Worm (Caenorhabditis elegans) whole organism, young adult: ENCODE measurements around the gene rfth-1.

ENCODE experiments used
- B0035.1 ChIP-seq: sonication (generic microtip); optimal IDR thresholded peaks from 2 replicates; lab custom pipeline; 2016; ENCODE audit warnings: missing genetic modification characterization, mild to moderate bottlenecking, missing compliant biosample characterization, missing genotype, missing genetic modification reagents
- F22D6.2 ChIP-seq: sonication (generic microtip); optimal IDR thresholded peaks from 2 replicates; lab custom pipeline; 2016; ENCODE audit warnings: mild to moderate bottlenecking, missing genetic modification characterization, missing compliant biosample characterization
- K11D2.4 ChIP-seq: fragments of 200-800 bp; sonication (Bioruptor generic); IDR thresholded peaks from 2 replicates; pipeline ENCODE4 v1.3.6; 2022; ENCODE audit warnings: missing genetic modification reagents, missing genetic modification characterization, missing compliant biosample characterization
- Y56A3A.18 ChIP-seq: fragments of 200-800 bp; sonication (Bioruptor generic); IDR thresholded peaks from 2 replicates; pipeline ENCODE4 v1.3.6; 2022; ENCODE audit warnings: missing genetic modification reagents, missing genetic modification characterization, missing compliant biosample characterization
- aptf-3 ChIP-seq: fragments of 200-800 bp; sonication (Bioruptor generic); IDR thresholded peaks from 2 replicates; pipeline ENCODE4 v1.3.6; 2022; ENCODE audit warnings: missing genetic modification characterization, missing compliant biosample characterization
- attf-5 ChIP-seq: fragments of 200-800 bp; sonication (Bioruptor generic); optimal IDR thresholded peaks from 2 replicates; lab custom pipeline; 2018; ENCODE audit warnings: mild to moderate bottlenecking, missing genetic modification characterization, missing compliant biosample characterization
- bed-1 ChIP-seq: fragments of 200-800 bp; sonication (Bioruptor generic); IDR thresholded peaks from 2 replicates; pipeline ENCODE4 v1.3.6; 2022; ENCODE audit warnings: missing genetic modification reagents, missing genetic modification characterization, missing compliant biosample characterization
- bed-2 ChIP-seq: fragments of 200-800 bp; sonication (Bioruptor generic); IDR thresholded peaks from 2 replicates; pipeline ENCODE4 v1.3.6; 2022; ENCODE audit warnings: missing genetic modification reagents, missing genetic modification characterization, missing compliant biosample characterization
- cebp-1 ChIP-seq, 2 experiments: fragments of 200-800 bp in 1 of 2; sonication (Bioruptor generic) in 1 of 2; sonication (generic microtip) in 1 of 2; IDR thresholded peaks in 1 of 2; optimal IDR thresholded peaks in 1 of 2; 2 replicates each; pipeline versions ENCODE4 v1.3.6 to Lab custom; 2017 to 2022; ENCODE audit warnings: missing compliant biosample characterization in 2 of 2, missing genetic modification characterization in 2 of 2, mild to moderate bottlenecking in 1 of 2, missing genetic modification reagents in 1 of 2, moderate library complexity in 1 of 2
- cebp-2 ChIP-seq: fragments of 200-800 bp; sonication (Bioruptor generic); IDR thresholded peaks from 2 replicates; pipeline ENCODE4 v1.3.6; 2022; ENCODE audit warnings: missing genetic modification characterization, missing compliant biosample characterization
- dox-1 ChIP-seq: fragments of 200-800 bp; sonication (Bioruptor generic); IDR thresholded peaks from 2 replicates; pipeline ENCODE4 v1.3.6; 2022; ENCODE audit warnings: missing genetic modification reagents, missing genetic modification characterization, missing compliant biosample characterization
- dpff-1 ChIP-seq: sonication (generic microtip); optimal IDR thresholded peaks from 2 replicates; lab custom pipeline; 2017; ENCODE audit warnings: mild to moderate bottlenecking, missing genetic modification characterization, missing compliant biosample characterization
- efl-1 ChIP-seq: fragments of 150-350 bp; optimal IDR thresholded peaks from 2 replicates; lab custom pipeline; 2014; ENCODE audit warnings: missing biosample characterization, missing genetic modification reagents, missing genetic modification characterization
- egl-18 ChIP-seq: fragments of 200-800 bp; sonication (Bioruptor generic); IDR thresholded peaks from 2 replicates; pipeline ENCODE4 v1.3.6; 2022; ENCODE audit warnings: missing genetic modification reagents, missing genetic modification characterization, missing compliant biosample characterization
- egrh-3 ChIP-seq: fragments of 200-800 bp; sonication (Bioruptor generic); IDR thresholded peaks from 2 replicates; pipeline ENCODE4 v1.3.6; 2022; ENCODE audit warnings: missing genetic modification reagents, missing genetic modification characterization, missing compliant biosample characterization
- gei-17 ChIP-seq: fragments of 200-800 bp; sonication (Bioruptor generic); optimal IDR thresholded peaks from 2 replicates; lab custom pipeline; 2018; ENCODE audit warnings: mild to moderate bottlenecking, missing genetic modification characterization, missing compliant biosample characterization
- him-1 ChIP-seq: sonication (generic microtip); optimal IDR thresholded peaks from 2 replicates; lab custom pipeline; 2016; ENCODE audit warnings: missing genotype, missing genetic modification reagents, missing genetic modification characterization, missing compliant biosample characterization
- hlh-12 ChIP-seq: sonication (generic microtip); optimal IDR thresholded peaks from 2 replicates; lab custom pipeline; 2016; ENCODE audit warnings: missing genetic modification characterization, missing compliant biosample characterization
- hlh-26 ChIP-seq: fragments of 200-800 bp; sonication (Bioruptor generic); conservative IDR thresholded peaks from 2 replicates; pipeline ENCODE4 v1.3.6; 2022; ENCODE audit warnings: missing genetic modification reagents, missing genetic modification characterization, missing compliant biosample characterization
- hmg-20 ChIP-seq: fragments of 200-800 bp; sonication (Bioruptor generic); IDR thresholded peaks from 2 replicates; pipeline ENCODE4 v1.3.6; 2022; ENCODE audit warnings: missing genetic modification reagents, missing genetic modification characterization, missing compliant biosample characterization
- hrde-1 ChIP-seq: sonication (generic microtip); optimal IDR thresholded peaks from 2 replicates; lab custom pipeline; 2016; ENCODE audit warnings: missing genetic modification characterization, mild to moderate bottlenecking, missing compliant biosample characterization, moderate library complexity, missing genotype, missing genetic modification reagents, borderline replicate concordance
- let-607 ChIP-seq, 2 experiments: fragments of 200-800 bp in 1 of 2; sonication (Bioruptor generic) in 1 of 2; sonication (generic microtip) in 1 of 2; optimal IDR thresholded peaks; 2 replicates each; lab custom pipeline; 2016 to 2018; ENCODE audit warnings: mild to moderate bottlenecking in 2 of 2, missing compliant biosample characterization in 2 of 2, missing genetic modification characterization in 2 of 2, moderate library complexity in 2 of 2, missing genotype in 1 of 2
- lin-26 ChIP-seq: fragments of 200-800 bp; sonication (Bioruptor generic); IDR thresholded peaks from 2 replicates; pipeline ENCODE4 v1.3.6; 2022; ENCODE audit warnings: missing genetic modification reagents, missing genetic modification characterization, missing compliant biosample characterization
- lin-40 ChIP-seq: sonication (generic microtip); optimal IDR thresholded peaks from 2 replicates; lab custom pipeline; 2016; ENCODE audit warnings: missing genetic modification characterization, mild to moderate bottlenecking, missing compliant biosample characterization, missing genotype, missing genetic modification reagents
- lin-54 ChIP-seq: fragments of 200-800 bp; sonication (Bioruptor generic); optimal IDR thresholded peaks from 2 replicates; lab custom pipeline; 2018; ENCODE audit warnings: mild to moderate bottlenecking, missing genetic modification characterization, missing compliant biosample characterization
- lir-1 ChIP-seq: fragments of 200-800 bp; sonication (Bioruptor generic); conservative IDR thresholded peaks from 2 replicates; pipeline ENCODE4 v1.3.6; 2022; ENCODE audit warnings: missing genetic modification reagents, missing genetic modification characterization, missing compliant biosample characterization
- lsl-1 ChIP-seq: fragments of 200-800 bp; sonication (Bioruptor generic); optimal IDR thresholded peaks from 2 replicates; lab custom pipeline; 2018; ENCODE audit warnings: mild to moderate bottlenecking, missing genetic modification characterization, moderate library complexity, missing compliant biosample characterization
- madf-6 ChIP-seq: fragments of 200-800 bp; sonication (Bioruptor generic); IDR thresholded peaks from 2 replicates; pipeline ENCODE4 v1.3.6; 2022; ENCODE audit warnings: missing genetic modification reagents, missing genetic modification characterization, missing compliant biosample characterization
- nfyb-1 ChIP-seq: fragments of 200-800 bp; sonication (Bioruptor generic); IDR thresholded peaks from 2 replicates; pipeline ENCODE4 v1.3.6; 2022; ENCODE audit warnings: missing genetic modification reagents, missing genetic modification characterization, missing compliant biosample characterization
- nhr-80 ChIP-seq: sonication (generic microtip); optimal IDR thresholded peaks from 2 replicates; lab custom pipeline; 2016; ENCODE audit warnings: missing genetic modification characterization, missing compliant biosample characterization
- nhr-90 ChIP-seq: sonication (generic microtip); optimal IDR thresholded peaks from 2 replicates; lab custom pipeline; 2016; ENCODE audit warnings: missing genotype, mild to moderate bottlenecking, missing genetic modification characterization, missing compliant biosample characterization
- pbrm-1 ChIP-seq: fragments of 200-800 bp; sonication (Bioruptor generic); IDR thresholded peaks from 2 replicates; pipeline ENCODE4 v1.3.6; 2022; ENCODE audit warnings: missing genetic modification reagents, missing genetic modification characterization, missing compliant biosample characterization
- pha-4 ChIP-seq: fragments of 150-350 bp; sonication (generic microtip); optimal IDR thresholded peaks from 2 replicates; lab custom pipeline; 2014; ENCODE audit warnings: missing biosample characterization, missing genetic modification reagents, missing genetic modification characterization
- sea-2 ChIP-seq: fragments of 200-800 bp; sonication (Bioruptor generic); IDR thresholded peaks from 2 replicates; pipeline ENCODE4 v1.3.6; 2022; ENCODE audit warnings: missing genetic modification characterization, missing compliant biosample characterization
- snpc-4 ChIP-seq, 5 experiments: fragments of 150-350 bp in 1 of 5; sonication (generic microtip) in 4 of 5; optimal IDR thresholded peaks; 2 replicates each; lab custom pipeline; 2014 to 2018; ENCODE audit warnings: missing genetic modification characterization in 5 of 5, missing biosample characterization in 3 of 5, antibody characterized with exemption in 2 of 5, mild to moderate bottlenecking in 2 of 5, missing compliant biosample characterization in 2 of 5, missing genotype in 2 of 5, moderate library complexity in 2 of 5, missing genetic modification reagents in 1 of 5
- somi-1 ChIP-seq: fragments of 200-800 bp; sonication (Bioruptor generic); optimal IDR thresholded peaks from 2 replicates; lab custom pipeline; 2018; ENCODE audit warnings: mild to moderate bottlenecking, missing genetic modification characterization, missing compliant biosample characterization
- tbx-9 ChIP-seq: sonication (generic microtip); optimal IDR thresholded peaks from 2 replicates; lab custom pipeline; 2016; ENCODE audit warnings: borderline replicate concordance, missing genetic modification characterization, inconsistent platforms, missing compliant biosample characterization
- zim-3 ChIP-seq: sonication (generic microtip); optimal IDR thresholded peaks from 2 replicates; lab custom pipeline; 2017; ENCODE audit warnings: mild to moderate bottlenecking, missing genetic modification characterization, moderate library complexity, missing compliant biosample characterization
- ztf-22 ChIP-seq: fragments of 200-800 bp; sonication (Bioruptor generic); optimal IDR thresholded peaks from 2 replicates; lab custom pipeline; 2018; ENCODE audit warnings: mild to moderate bottlenecking, missing genetic modification characterization, moderate library complexity, missing compliant biosample characterization
- ztf-28 ChIP-seq: fragments of 200-800 bp; sonication (Bioruptor generic); IDR thresholded peaks from 2 replicates; pipeline ENCODE4 v1.3.6; 2022; ENCODE audit warnings: missing genetic modification reagents, missing genetic modification characterization, missing compliant biosample characterization
- ztf-3 ChIP-seq: fragments of 200-800 bp; sonication (Bioruptor generic); optimal IDR thresholded peaks from 2 replicates; lab custom pipeline; 2018; ENCODE audit warnings: mild to moderate bottlenecking, missing genetic modification characterization, missing compliant biosample characterization

The rfth-1 gene

DNA sequence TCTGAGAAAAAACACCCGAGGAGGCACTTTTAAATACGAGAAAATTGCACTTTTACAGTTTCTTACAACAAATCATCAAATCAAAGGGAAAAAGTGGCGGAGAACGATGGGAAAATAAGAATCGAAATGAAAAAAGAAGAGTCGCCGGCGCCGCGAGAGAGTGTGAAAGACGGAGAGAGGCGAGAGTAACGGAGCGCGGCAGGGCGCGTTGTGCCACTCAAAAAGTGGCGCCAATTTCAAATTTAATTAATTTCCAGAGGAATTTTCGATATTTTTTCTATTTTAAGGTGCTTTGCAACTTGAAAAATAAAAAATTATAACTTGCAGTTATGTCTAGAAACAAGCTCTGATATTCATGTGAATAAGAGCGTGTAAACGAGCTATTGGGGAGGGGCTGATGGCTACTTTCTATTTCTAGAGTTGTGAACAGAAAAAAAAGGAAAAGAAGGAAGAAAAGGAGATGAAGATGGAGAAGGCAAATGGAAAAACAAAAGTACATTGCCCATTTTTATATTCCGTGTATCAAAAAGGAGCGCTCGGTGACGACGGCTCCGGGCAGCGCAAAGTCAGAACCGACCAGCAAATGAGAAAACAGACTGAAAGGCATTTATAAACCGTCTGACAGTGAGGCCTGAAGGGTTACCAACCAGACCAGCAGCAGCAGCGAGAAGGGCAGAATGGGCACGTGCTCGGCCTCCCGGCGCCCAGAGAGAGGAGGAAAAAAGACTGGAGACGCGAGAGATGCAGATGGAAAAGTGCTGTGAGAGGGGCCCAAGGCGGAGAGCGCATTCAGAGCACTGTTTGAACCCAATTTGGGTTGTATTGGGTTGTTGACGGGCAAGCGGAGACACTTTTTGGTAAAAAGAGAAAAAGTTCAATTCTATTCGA lies 40.0 kb downstream of the rfth-1 start (continued):
- TF ChIP-seq egrh-3 (GFP tag; lab: Robert Waterston, UW) (peak; percentile 84), hrde-1 (no peak), bed-2 (GFP tag; lab: Robert Waterston, UW) (0 out of 2 replicates have a peak, but pooled peaks have one; percentile 22), Y56A3A.18 (GFP tag; lab: Robert Waterston, UW) (0 out of 2 replicates have a peak, but pooled peaks have one; percentile 15), madf-6 (peak; percentile 53; the same call in 1 of the 2 replicates), B0035.1 (tag; lab: Kevin White, UChicago) (no peak), hlh-12 (tag; lab: Kevin White, UChicago) (no peak), hmg-20 (GFP tag; lab: Robert Waterston, UW) (no peak), lir-1 (peak; percentile 38; the same call in 1 of the 2 replicates), efl-1 (GFP tag; lab: Kevin White, UChicago) (peak; percentile 56), K11D2.4 (GFP tag; lab: Robert Waterston, UW) (peak; percentile 55; the same call in 1 of the 2 replicates), ztf-3 (no peak), cebp-2 (0 out of 2 replicates have a peak, but pooled peaks have one; percentile 11), cebp-1 (GFP tag; IDR thresholded peaks at IDR 0.05; lab: Robert Waterston, UW) (no peak), cebp-1 (tag; optimal IDR thresholded peaks at IDR 0.05; lab: Kevin White, UChicago) (peak; percentile 38), lin-54 (GFP tag; lab: Kevin White, UChicago) (peak; percentile 70), aptf-3 (GFP tag; lab: Robert Waterston, UW) (0 out of 2 replicates have a peak, but pooled peaks have one; percentile 34)

DNA sequence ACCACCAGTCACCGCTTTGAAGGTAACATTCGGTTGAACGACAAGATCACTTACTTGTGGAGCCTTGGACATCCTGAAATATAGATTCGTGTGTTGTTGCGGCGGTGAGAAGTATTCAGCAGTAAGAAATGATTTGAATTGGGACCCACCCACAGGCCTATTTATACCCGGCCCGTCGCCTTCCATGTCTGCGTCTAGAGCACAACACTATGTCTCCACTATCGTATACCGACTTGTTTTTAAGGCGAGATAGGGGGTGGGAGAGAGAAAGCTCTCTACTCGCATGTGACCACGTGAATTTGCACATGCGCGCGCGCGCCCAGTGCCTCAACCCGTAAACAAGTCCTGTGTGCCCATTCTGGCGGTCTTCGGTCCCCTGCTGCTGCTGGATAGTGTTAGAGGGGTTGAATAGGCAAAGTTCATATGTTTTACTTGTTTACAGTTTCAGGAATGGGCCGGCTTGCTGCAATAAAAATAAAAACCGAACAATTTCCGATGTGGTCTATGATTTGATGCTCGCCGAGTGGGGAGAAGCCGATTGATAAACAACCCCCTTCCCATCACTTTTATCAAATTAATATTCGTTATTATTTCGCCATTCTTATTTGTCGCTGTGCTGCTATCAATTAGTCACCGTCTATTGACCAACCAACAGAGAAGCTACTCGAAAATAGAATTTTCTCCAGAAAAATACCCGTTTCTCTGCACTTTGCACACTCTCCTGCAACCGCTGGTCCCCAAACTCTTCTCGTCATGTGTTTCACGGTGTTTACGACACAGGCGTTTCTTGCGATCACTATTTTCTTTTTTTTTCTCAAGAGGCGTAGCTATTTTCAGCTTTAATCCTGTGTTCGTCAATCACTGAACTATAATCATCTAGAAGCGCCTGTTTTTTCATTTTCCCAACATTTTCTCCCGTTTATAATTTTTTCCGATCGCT lies 41.1 kb downstream of the rfth-1 start:
- no peak for TF ChIP-seq dpff-1 (tag; lab: Kevin White, UChicago)
- TF ChIP-seq lsl-1 (GFP tag; lab: Kevin White, UChicago) = peak; percentile 22
- peak; percentile 67; the same call in 1 of the 2 replicates for TF ChIP-seq lin-26
- TF ChIP-seq let-607 (tag; optimal IDR thresholded peaks at IDR 0.05; lab: Kevin White, UChicago) = no peak
- TF ChIP-seq him-1 (tag; lab: Kevin White, UChicago) = no peak
- peak; percentile 55 for TF ChIP-seq dox-1 (GFP tag; lab: Robert Waterston, UW)
- peak; percentile 68; the same call in 1 of the 2 replicates for TF ChIP-seq sea-2 (GFP tag; lab: Robert Waterston, UW)
- TF ChIP-seq gei-17 (GFP tag; lab: Kevin White, UChicago) = peak; percentile 25
- TF ChIP-seq tbx-9 = no peak
- no peak for TF ChIP-seq snpc-4 (GFP tag; optimal IDR thresholded peaks at IDR 0.05; lab: Kevin White, UChicago)
- peak in 1 of 4 experiments; percentile 37 for TF ChIP-seq snpc-4 (tag; optimal IDR thresholded peaks at IDR 0.05; lab: Kevin White, UChicago)
- no peak for TF ChIP-seq zim-3 (tag; lab: Kevin White, UChicago)
- no peak for TF ChIP-seq bed-1 (GFP tag; lab: Robert Waterston, UW)
- TF ChIP-seq nhr-90 (tag; lab: Kevin White, UChicago) = peak; percentile 46
- TF ChIP-seq nfyb-1 = peak; percentile 76; the same call in 1 of the 2 replicates
- TF ChIP-seq pbrm-1 = peak; percentile 50; the same call in 1 of the 2 replicates
- 0 out of 2 replicates have a peak, but pooled peaks have one; percentile 3 for TF ChIP-seq egl-18 (GFP tag; lab: Robert Waterston, UW)
- TF ChIP-seq somi-1 = peak; percentile 82
- 0 out of 2 replicates have a peak, but pooled peaks have one; percentile 39 for TF ChIP-seq hlh-26 (GFP tag; lab: Robert Waterston, UW)
- TF ChIP-seq ztf-22 (GFP tag; lab: Kevin White, UChicago) = peak; percentile 14
- no peak for TF ChIP-seq aptf-3 (GFP tag; lab: Robert Waterston, UW)
- no peak for TF ChIP-seq pha-4 (tag; lab: Kevin White, UChicago)
- TF ChIP-seq attf-5 (GFP tag; lab: Kevin White, UChicago) = peak; percentile 24
- 0 out of 2 replicates have a peak, but pooled peaks have one; percentile 24 for TF ChIP-seq ztf-28 (GFP tag; lab: Robert Waterston, UW)
- peak; percentile 42 for TF ChIP-seq nhr-80 (tag; lab: Kevin White, UChicago)
- peak; percentile 15 for TF ChIP-seq lin-40 (tag; lab: Kevin White, UChicago)
- peak; percentile 21 for TF ChIP-seq F22D6.2
